3 worm cellular contexts compared by ENCODE assay signal in genomic region chrII:10541923-10542486, ce11.
TF ChIP-seq lines count a peak whose summit lies in the region.

pro-1 (minus strand) TSS chrII:10541996.

TF ChIP-seq in whole organism, L1 larva, 84 proteins besides CTCF, POLR2A, EP300 and RAD21 (continued from another document and continues in another):
- no peak for TF ChIP-seq hpl-2 (GFP tag; optimal IDR thresholded peaks at IDR 0.05; lab: Kevin White, UChicago)
- TF ChIP-seq Y116A8C.19 (tag; optimal IDR thresholded peaks at IDR 0.05; lab: Kevin White, UChicago; ENCODE audit: borderline replicate concordance), result no peak
- peak; percentile 4 for TF ChIP-seq jun-1 (tag; optimal IDR thresholded peaks at IDR 0.05; lab: Kevin White, UChicago)
- TF ChIP-seq nhr-12 (tag; optimal IDR thresholded peaks at IDR 0.05; lab: Kevin White, UChicago), result no peak
- peak in 1 of 2 experiments; percentile 62 for TF ChIP-seq ztf-11 (tag; optimal IDR thresholded peaks at IDR 0.05; lab: Kevin White, UChicago)
- TF ChIP-seq alr-1 (tag; optimal IDR thresholded peaks at IDR 0.05; lab: Kevin White, UChicago; ENCODE audit: borderline replicate concordance), result no peak
- no peak for TF ChIP-seq hlh-4 (tag; optimal IDR thresholded peaks at IDR 0.05; lab: Kevin White, UChicago)
- TF ChIP-seq nhr-11 (tag; optimal IDR thresholded peaks at IDR 0.05; lab: Kevin White, UChicago), result peak; percentile 53
- TF ChIP-seq skn-1 (tag; optimal IDR thresholded peaks at IDR 0.05; lab: Kevin White, UChicago), result peak; percentile 64
- TF ChIP-seq elt-2 (tag; optimal IDR thresholded peaks at IDR 0.05; lab: Kevin White, UChicago), result peak; percentile 50
- TF ChIP-seq fkh-8 (tag; optimal IDR thresholded peaks at IDR 0.05; lab: Kevin White, UChicago), result peak; percentile 46
- no peak for TF ChIP-seq ceh-8 (GFP tag; optimal IDR thresholded peaks at IDR 0.05; lab: Kevin White, UChicago)
- no peak for TF ChIP-seq zag-1 (tag; optimal IDR thresholded peaks at IDR 0.05; lab: Kevin White, UChicago)
- TF ChIP-seq xbp-1 (tag; optimal IDR thresholded peaks at IDR 0.05; lab: Kevin White, UChicago), result peak; percentile 52
- peak in 1 of 2 experiments; percentile 67 for TF ChIP-seq mdl-1 (tag; optimal IDR thresholded peaks at IDR 0.05; lab: Kevin White, UChicago)
- TF ChIP-seq sox-4 (tag; optimal IDR thresholded peaks at IDR 0.05; lab: Kevin White, UChicago), result no peak
- no peak for TF ChIP-seq sptf-1 (tag; optimal IDR thresholded peaks at IDR 0.05; lab: Kevin White, UChicago)
- TF ChIP-seq efl-1 (optimal IDR thresholded peaks at IDR 0.05; lab: Kevin White, UChicago), result peak; percentile 64 to 76
- TF ChIP-seq efl-1 (GFP tag; optimal IDR thresholded peaks at IDR 0.05 in 1 of 2; lab: Kevin White, UChicago), result peak; percentile 70 to 98
- peak; percentile 76 for TF ChIP-seq dsc-1 (tag; optimal IDR thresholded peaks at IDR 0.05; lab: Kevin White, UChicago)
- TF ChIP-seq ets-5 (GFP tag; IDR thresholded peaks at IDR 0.05; lab: Robert Waterston, UW), result no peak
- no peak for TF ChIP-seq sup-37 (GFP tag; optimal IDR thresholded peaks at IDR 0.05; lab: Kevin White, UChicago)
- TF ChIP-seq lsy-2 (tag; optimal IDR thresholded peaks at IDR 0.05; lab: Kevin White, UChicago), result peak; percentile 82
- TF ChIP-seq lin-15B (tag; optimal IDR thresholded peaks at IDR 0.05; lab: Kevin White, UChicago), result no peak
- TF ChIP-seq lin-13 (GFP tag; optimal IDR thresholded peaks at IDR 0.05; lab: Kevin White, UChicago), result peak; percentile 77
- TF ChIP-seq efl-3 (GFP tag; optimal IDR thresholded peaks at IDR 0.05; lab: Kevin White, UChicago), result no peak
- TF ChIP-seq tbx-2 (tag; optimal IDR thresholded peaks at IDR 0.05; lab: Kevin White, UChicago), result peak; percentile 78
- TF ChIP-seq nhr-19 (GFP tag; conservative IDR thresholded peaks at IDR 0.05; lab: Robert Waterston, UW), result peak; percentile 79
- TF ChIP-seq grh-1 (GFP tag; IDR thresholded peaks at IDR 0.05; lab: Robert Waterston, UW), result peak; percentile 74
- TF ChIP-seq pag-3 (tag; optimal IDR thresholded peaks at IDR 0.05; lab: Kevin White, UChicago; ENCODE audit: borderline replicate concordance, insufficient read depth), result peak; percentile 48
- TF ChIP-seq egl-27 (tag; optimal IDR thresholded peaks at IDR 0.05; lab: Kevin White, UChicago), result no peak
- TF ChIP-seq C34B4.2 (tag; optimal IDR thresholded peaks at IDR 0.05; lab: Kevin White, UChicago), result no peak
- no peak for TF ChIP-seq ceh-90 (tag; optimal IDR thresholded peaks at IDR 0.05; lab: Kevin White, UChicago)
- TF ChIP-seq lin-35 (GFP tag; optimal IDR thresholded peaks at IDR 0.05; lab: Kevin White, UChicago), result peak; percentile 66 to 83
- TF ChIP-seq fkh-10 (GFP tag; optimal IDR thresholded peaks at IDR 0.05; lab: Kevin White, UChicago), result no peak
- TF ChIP-seq nhr-47 (tag; optimal IDR thresholded peaks at IDR 0.05; lab: Kevin White, UChicago), result peak; percentile 88
- no peak for TF ChIP-seq tlp-1 (tag; optimal IDR thresholded peaks at IDR 0.05; lab: Kevin White, UChicago)
- peak; percentile 92 for TF ChIP-seq ztf-4 (tag; optimal IDR thresholded peaks at IDR 0.05; lab: Kevin White, UChicago)
- no peak for TF ChIP-seq nhr-237 (tag; optimal IDR thresholded peaks at IDR 0.05; lab: Kevin White, UChicago)
- peak in 2 of 3 experiments; percentile 27 to 67 for TF ChIP-seq ceh-82 (tag; optimal IDR thresholded peaks at IDR 0.05; lab: Kevin White, UChicago)
- TF ChIP-seq swsn-7 (tag; optimal IDR thresholded peaks at IDR 0.05; lab: Kevin White, UChicago), result peak; percentile 70
- TF ChIP-seq aly-2 (tag; optimal IDR thresholded peaks at IDR 0.05; lab: Kevin White, UChicago), result peak; percentile 89
- TF ChIP-seq zip-4 (GFP tag; optimal IDR thresholded peaks at IDR 0.05; lab: Kevin White, UChicago), result no peak
- TF ChIP-seq nhr-84 (tag; optimal IDR thresholded peaks at IDR 0.05; lab: Kevin White, UChicago), result no peak

TF ChIP-seq in whole organism, L3 larva, 47 proteins besides CTCF, POLR2A, EP300 and RAD21 (continued from another document):
- TF ChIP-seq nhr-23 (tag; optimal IDR thresholded peaks at IDR 0.05; lab: Kevin White, UChicago) (peak; percentile 79), fkh-10 (GFP tag; optimal IDR thresholded peaks at IDR 0.05; lab: Kevin White, UChicago) (no peak), sea-2 (GFP tag; optimal IDR thresholded peaks at IDR 0.05; lab: Kevin White, UChicago) (no peak), ceh-82 (tag; optimal IDR thresholded peaks at IDR 0.05; lab: Kevin White, UChicago) (no peak), mdl-1 (tag; optimal IDR thresholded peaks at IDR 0.05; lab: Kevin White, UChicago) (no peak), ama-1 (optimal IDR thresholded peaks at IDR 0.05; lab: Kevin White, UChicago) (peak; percentile 97), aly-2 (tag; optimal IDR thresholded peaks at IDR 0.05; lab: Kevin White, UChicago) (peak; percentile 32), lin-15B (tag; optimal IDR thresholded peaks at IDR 0.05; lab: Kevin White, UChicago) (peak; percentile 42), lsy-12 (tag; optimal IDR thresholded peaks at IDR 0.05; lab: Kevin White, UChicago) (peak; percentile 95), egl-5 (tag; optimal IDR thresholded peaks at IDR 0.05; lab: Kevin White, UChicago) (no peak), daf-12 (tag; optimal IDR thresholded peaks at IDR 0.05; lab: Kevin White, UChicago) (no peak), ceh-16 (tag; optimal IDR thresholded peaks at IDR 0.05; lab: Kevin White, UChicago) (no peak), nhr-25 (tag; optimal IDR thresholded peaks at IDR 0.05; lab: Kevin White, UChicago) (peak; percentile 62), fkh-2 (tag; optimal IDR thresholded peaks at IDR 0.05; lab: Kevin White, UChicago) (no peak), ZK546.5 (tag; optimal IDR thresholded peaks at IDR 0.05; lab: Kevin White, UChicago) (peak; percentile 23), lin-39 (tag; optimal IDR thresholded peaks at IDR 0.05; lab: Kevin White, UChicago) (peak; percentile 62), ceh-28 (tag; optimal IDR thresholded peaks at IDR 0.05; lab: Kevin White, UChicago) (peak; percentile 34), mml-1 (tag; optimal IDR thresholded peaks at IDR 0.05; lab: Kevin White, UChicago) (no peak), pqm-1 (tag; optimal IDR thresholded peaks at IDR 0.05; lab: Kevin White, UChicago) (peak; percentile 51), nfya-1 (tag; optimal IDR thresholded peaks at IDR 0.05; lab: Kevin White, UChicago; ENCODE audit: insufficient read depth) (peak; percentile 66), elt-2 (tag; optimal IDR thresholded peaks at IDR 0.05; lab: Kevin White, UChicago) (peak; percentile 56), snpc-4 (tag; optimal IDR thresholded peaks at IDR 0.05; lab: Kevin White, UChicago) (no peak), pha-4 (tag; optimal IDR thresholded peaks at IDR 0.05; lab: Kevin White, UChicago) (peak; percentile 91), elt-3 (tag; optimal IDR thresholded peaks at IDR 0.05; lab: Kevin White, UChicago) (no peak), elt-1 (tag; optimal IDR thresholded peaks at IDR 0.05; lab: Kevin White, UChicago) (no peak), nhr-237 (tag; optimal IDR thresholded peaks at IDR 0.05; lab: Kevin White, UChicago) (no peak), fos-1 (tag; optimal IDR thresholded peaks at IDR 0.05; lab: Kevin White, UChicago) (no peak), nhr-11 (tag; optimal IDR thresholded peaks at IDR 0.05; lab: Kevin White, UChicago) (no peak)

TF ChIP-seq in whole organism, young adult, 124 proteins besides CTCF, POLR2A, EP300 and RAD21 (continued from another document and continues in another):
- peak; percentile 94 for TF ChIP-seq pbrm-1 (GFP tag; IDR thresholded peaks at IDR 0.05; lab: Robert Waterston, UW)
- TF ChIP-seq unc-62 (GFP tag; optimal IDR thresholded peaks at IDR 0.05; lab: Kevin White, UChicago), result peak; percentile 84
- no peak for TF ChIP-seq aptf-2 (GFP tag; conservative IDR thresholded peaks at IDR 0.05; lab: Robert Waterston, UW)
- peak; percentile 99 for TF ChIP-seq athp-1 (tag; optimal IDR thresholded peaks at IDR 0.05; lab: Kevin White, UChicago)
- TF ChIP-seq F52B5.7 (tag; optimal IDR thresholded peaks at IDR 0.05; lab: Kevin White, UChicago), result peak; percentile 86
- TF ChIP-seq nhr-27 (tag; optimal IDR thresholded peaks at IDR 0.05; lab: Kevin White, UChicago), result peak; percentile 12
- peak in 2 of 3 experiments; percentile 40 to 79 for TF ChIP-seq lin-35 (GFP tag; optimal IDR thresholded peaks at IDR 0.05; lab: Kevin White, UChicago)
- peak; percentile 60 for TF ChIP-seq lir-1 (GFP tag; conservative IDR thresholded peaks at IDR 0.05; lab: Robert Waterston, UW)
- TF ChIP-seq ceh-79 (tag; optimal IDR thresholded peaks at IDR 0.05; lab: Kevin White, UChicago), result peak; percentile 74
- no peak for TF ChIP-seq unc-130 (GFP tag; optimal IDR thresholded peaks at IDR 0.05; lab: Kevin White, UChicago)
- peak; percentile 81 for TF ChIP-seq ama-1 (optimal IDR thresholded peaks at IDR 0.05; lab: Kevin White, UChicago)
- peak in 1 of 2 experiments; percentile 30 for TF ChIP-seq ama-1 (GFP tag; optimal IDR thresholded peaks at IDR 0.05; lab: Kevin White, UChicago)
- peak; percentile 85 for TF ChIP-seq lin-40 (tag; optimal IDR thresholded peaks at IDR 0.05; lab: Kevin White, UChicago)
- peak; percentile 86 for TF ChIP-seq K11D2.4 (GFP tag; IDR thresholded peaks at IDR 0.05; lab: Robert Waterston, UW)
- TF ChIP-seq snpc-3.4 (tag; optimal IDR thresholded peaks at IDR 0.05; lab: Kevin White, UChicago), result no peak
- TF ChIP-seq dpl-1 (GFP tag; optimal IDR thresholded peaks at IDR 0.05; lab: Kevin White, UChicago), result no peak
- TF ChIP-seq T07F8.4 (tag; optimal IDR thresholded peaks at IDR 0.05; lab: Kevin White, UChicago), result no peak
- no peak for TF ChIP-seq ceh-91 (GFP tag; IDR thresholded peaks at IDR 0.05; lab: Robert Waterston, UW)
- TF ChIP-seq nhr-179 (tag; optimal IDR thresholded peaks at IDR 0.05; lab: Kevin White, UChicago), result no peak
- peak; percentile 15 for TF ChIP-seq nhr-80 (tag; optimal IDR thresholded peaks at IDR 0.05; lab: Kevin White, UChicago)
- TF ChIP-seq madf-8 (GFP tag; conservative IDR thresholded peaks at IDR 0.05; lab: Robert Waterston, UW), result 0 out of 2 replicates have a peak, but pooled peaks have one; percentile 5
- TF ChIP-seq ztf-26 (tag; optimal IDR thresholded peaks at IDR 0.05; lab: Kevin White, UChicago), result peak; percentile 89
- TF ChIP-seq madf-6 (GFP tag; IDR thresholded peaks at IDR 0.05; lab: Robert Waterston, UW), result peak; percentile 79
- TF ChIP-seq atf-7 (tag; optimal IDR thresholded peaks at IDR 0.05; lab: Kevin White, UChicago), result peak; percentile 81
- TF ChIP-seq rec-8 (tag; optimal IDR thresholded peaks at IDR 0.05; lab: Kevin White, UChicago), result no peak
- no peak; the same call in none of the 2 replicates for TF ChIP-seq lin-26 (GFP tag; IDR thresholded peaks at IDR 0.05; lab: Robert Waterston, UW)
- peak; percentile 74; the same call in 1 of the 2 replicates for TF ChIP-seq F39B2.1 (GFP tag; IDR thresholded peaks at IDR 0.05; lab: Robert Waterston, UW)
- no peak for TF ChIP-seq egrh-3 (GFP tag; IDR thresholded peaks at IDR 0.05; lab: Robert Waterston, UW)
- TF ChIP-seq attf-6 (GFP tag; IDR thresholded peaks at IDR 0.05; lab: Robert Waterston, UW), result no peak
- TF ChIP-seq let-607 (tag; optimal IDR thresholded peaks at IDR 0.05; lab: Kevin White, UChicago), result peak; percentile 35 to 53
- no peak for TF ChIP-seq nhr-90 (tag; optimal IDR thresholded peaks at IDR 0.05; lab: Kevin White, UChicago)
- peak; percentile 62 for TF ChIP-seq tbp1 (GFP tag; optimal IDR thresholded peaks at IDR 0.05; lab: Kevin White, UChicago)
- no peak for TF ChIP-seq sptf-2 (GFP tag; optimal IDR thresholded peaks at IDR 0.05; lab: Kevin White, UChicago)
- TF ChIP-seq C17E4.6 (GFP tag; IDR thresholded peaks at IDR 0.05; lab: Robert Waterston, UW), result no peak
- TF ChIP-seq ccch-3 (GFP tag; optimal IDR thresholded peaks at IDR 0.05; lab: Kevin White, UChicago), result peak; percentile 15
- TF ChIP-seq mel-28 (tag; optimal IDR thresholded peaks at IDR 0.05; lab: Kevin White, UChicago; ENCODE audit: borderline replicate concordance), result peak; percentile 65
- no peak for TF ChIP-seq rpc-1 (optimal IDR thresholded peaks at IDR 0.05; lab: Kevin White, UChicago)
- TF ChIP-seq rpc-1 (tag; optimal IDR thresholded peaks at IDR 0.05; lab: Kevin White, UChicago), result no peak
- peak; percentile 48 for TF ChIP-seq hsf-1 (GFP tag; IDR thresholded peaks at IDR 0.05; lab: Robert Waterston, UW)
- 0 out of 2 replicates have a peak, but pooled peaks have one; percentile 7 for TF ChIP-seq Y79H2A.3 (GFP tag; conservative IDR thresholded peaks at IDR 0.05; lab: Robert Waterston, UW)
- peak; percentile 68 for TF ChIP-seq repo-1 (tag; optimal IDR thresholded peaks at IDR 0.05; lab: Kevin White, UChicago)
- no peak for TF ChIP-seq hrde-1 (tag; optimal IDR thresholded peaks at IDR 0.05; lab: Kevin White, UChicago; ENCODE audit: borderline replicate concordance)
- TF ChIP-seq F23B12.7 (tag; optimal IDR thresholded peaks at IDR 0.05; lab: Kevin White, UChicago; ENCODE audit: insufficient read depth), result no peak
- TF ChIP-seq ceh-58 (GFP tag; IDR thresholded peaks at IDR 0.05; lab: Robert Waterston, UW), result peak; percentile 37; the same call in 1 of the 2 replicates
- peak; percentile 90 for TF ChIP-seq ZK185.1 (tag; optimal IDR thresholded peaks at IDR 0.05; lab: Kevin White, UChicago; ENCODE audit: poor library complexity, severe bottlenecking)
- no peak for TF ChIP-seq F49E8.2 (tag; optimal IDR thresholded peaks at IDR 0.05; lab: Kevin White, UChicago; ENCODE audit: insufficient read depth)
- TF ChIP-seq hlh-12 (tag; optimal IDR thresholded peaks at IDR 0.05; lab: Kevin White, UChicago), result no peak
- peak; percentile 88 for TF ChIP-seq B0035.1 (tag; optimal IDR thresholded peaks at IDR 0.05; lab: Kevin White, UChicago)
- peak; percentile 30; the same call in 1 of the 2 replicates for TF ChIP-seq hmg-20 (GFP tag; IDR thresholded peaks at IDR 0.05; lab: Robert Waterston, UW)
- TF ChIP-seq tlf-1 (GFP tag; optimal IDR thresholded peaks at IDR 0.05; lab: Kevin White, UChicago), result peak; percentile 76
- TF ChIP-seq ztf-3 (GFP tag; optimal IDR thresholded peaks at IDR 0.05; lab: Kevin White, UChicago), result peak; percentile 14
- peak; percentile 36; the same call in 1 of the 2 replicates for TF ChIP-seq attf-3 (GFP tag; conservative IDR thresholded peaks at IDR 0.05; lab: Robert Waterston, UW)
- no peak for TF ChIP-seq dpff-1 (tag; optimal IDR thresholded peaks at IDR 0.05; lab: Kevin White, UChicago)
- no peak for TF ChIP-seq bed-1 (GFP tag; IDR thresholded peaks at IDR 0.05; lab: Robert Waterston, UW)
- peak; percentile 80 for TF ChIP-seq C06A6.2 (GFP tag; conservative IDR thresholded peaks at IDR 0.05; lab: Robert Waterston, UW)
- TF ChIP-seq Y56A3A.18 (GFP tag; IDR thresholded peaks at IDR 0.05; lab: Robert Waterston, UW), result peak; percentile 92; the same call in 1 of the 2 replicates
- no peak for TF ChIP-seq ets-4 (GFP tag; optimal IDR thresholded peaks at IDR 0.05; lab: Kevin White, UChicago)
- peak; percentile 85 for TF ChIP-seq Y95B8A.8 (GFP tag; IDR thresholded peaks at IDR 0.05; lab: Robert Waterston, UW)
- TF ChIP-seq akir-1 (GFP tag; optimal IDR thresholded peaks at IDR 0.05; lab: Kevin White, UChicago), result no peak
- TF ChIP-seq lin-54 (GFP tag; optimal IDR thresholded peaks at IDR 0.05; lab: Kevin White, UChicago), result peak; percentile 74
- TF ChIP-seq lsl-1 (GFP tag; optimal IDR thresholded peaks at IDR 0.05; lab: Kevin White, UChicago), result peak; percentile 15
- peak; percentile 63 for TF ChIP-seq snpc-1.3 (tag; optimal IDR thresholded peaks at IDR 0.05; lab: Kevin White, UChicago; ENCODE audit: insufficient read depth)
- TF ChIP-seq lsy-27 (tag; optimal IDR thresholded peaks at IDR 0.05; lab: Kevin White, UChicago; ENCODE audit: borderline replicate concordance, insufficient read depth), result peak; percentile 65
- TF ChIP-seq sea-2 (GFP tag; IDR thresholded peaks at IDR 0.05; lab: Robert Waterston, UW), result 0 out of 2 replicates have a peak, but pooled peaks have one; percentile 9
- peak; percentile 4; the same call in 1 of the 2 replicates for TF ChIP-seq B0336.3 (GFP tag; IDR thresholded peaks at IDR 0.05; lab: Robert Waterston, UW)
- peak; percentile 72 for TF ChIP-seq gei-17 (GFP tag; optimal IDR thresholded peaks at IDR 0.05; lab: Kevin White, UChicago)
- peak; percentile 79; the same call in 1 of the 2 replicates for TF ChIP-seq egl-44 (GFP tag; IDR thresholded peaks at IDR 0.05; lab: Robert Waterston, UW)
- TF ChIP-seq nfyb-1 (GFP tag; IDR thresholded peaks at IDR 0.05; lab: Robert Waterston, UW), result peak; percentile 98
